Fruit fly (Drosophila melanogaster) whole organism, embryonic: ENCODE data around the gene Caper.

Experiments used
- Ada2b ChIP-seq: fragments of 200-800 bp; sonication (Bioruptor generic); IDR thresholded peaks from 2 replicates; pipeline ENCODE4 v1.3.6; 2022; ENCODE audit warnings: missing biosample characterization, missing genetic modification characterization
- Atf-2 ChIP-seq: fragments of 200-800 bp; sonication (Bioruptor generic); optimal IDR thresholded peaks from 2 replicates; lab custom pipeline; 2016; ENCODE audit warnings: missing biosample characterization, missing genetic modification characterization
- CG1024 ChIP-seq: fragments of 200-800 bp; sonication (Bioruptor generic); IDR thresholded peaks from 2 replicates; pipeline ENCODE4 v1.3.6; 2022; ENCODE audit warnings: missing biosample characterization, missing genetic modification characterization
- CG12391 ChIP-seq: fragments of 200-800 bp; sonication (Bioruptor generic); optimal IDR thresholded peaks from 3 replicates; lab custom pipeline; 2018; ENCODE audit warnings: missing biosample characterization, mild to moderate bottlenecking, missing genetic modification characterization, moderate library complexity
- CG13287 ChIP-seq: fragments of 200-800 bp; sonication (Bioruptor generic); IDR thresholded peaks from 2 replicates; pipeline ENCODE4 v1.3.6; 2022; ENCODE audit warnings: missing biosample characterization, missing genetic modification characterization; ENCODE audit not compliant: partially characterized antibody
- CG13424 ChIP-seq: fragments of 200-800 bp; sonication (Bioruptor generic); optimal IDR thresholded peaks from 2 replicates; lab custom pipeline; 2019; ENCODE audit warnings: missing biosample characterization, mild to moderate bottlenecking, missing genetic modification characterization, moderate library complexity
- CG13894 ChIP-seq: fragments of 200-800 bp; sonication (Bioruptor generic); optimal IDR thresholded peaks from 3 replicates; lab custom pipeline; 2018; ENCODE audit warnings: missing biosample characterization, mild to moderate bottlenecking, missing genetic modification characterization, moderate library complexity
- CG14710 ChIP-seq: fragments of 200-800 bp; sonication (Bioruptor generic); optimal IDR thresholded peaks from 3 replicates; lab custom pipeline; 2019; ENCODE audit warnings: missing biosample characterization, mild to moderate bottlenecking, missing genetic modification characterization, moderate library complexity
- CG15269 ChIP-seq: fragments of 200-800 bp; sonication (Bioruptor generic); optimal IDR thresholded peaks from 2 replicates; lab custom pipeline; 2018; ENCODE audit warnings: missing biosample characterization, mild to moderate bottlenecking, missing genetic modification characterization, moderate library complexity
- CG1529 ChIP-seq: fragments of 200-800 bp; sonication (Bioruptor generic); optimal IDR thresholded peaks from 3 replicates; lab custom pipeline; 2018; ENCODE audit warnings: missing biosample characterization, missing genetic modification characterization
- CG17328 ChIP-seq: fragments of 200-800 bp; sonication (Bioruptor generic); IDR thresholded peaks from 2 replicates; pipeline ENCODE4 v1.3.6; 2022; ENCODE audit warnings: missing biosample characterization, missing genetic modification characterization
- CG17361 ChIP-seq: fragments of 200-800 bp; sonication (Bioruptor generic); IDR thresholded peaks from 3 replicates; pipeline ENCODE4 v1.3.6; 2022; ENCODE audit warnings: missing biosample characterization, missing genetic modification characterization
- CG18599 ChIP-seq: fragments of 200-800 bp; sonication (Bioruptor generic); optimal IDR thresholded peaks from 3 replicates; lab custom pipeline; 2017; ENCODE audit warnings: missing biosample characterization, missing genetic modification characterization, mild to moderate bottlenecking, moderate library complexity, missing genetic modification reagents
- CG2678 ChIP-seq: fragments of 200-800 bp; sonication (Bioruptor generic); optimal IDR thresholded peaks from 3 replicates; lab custom pipeline; 2019; ENCODE audit warnings: missing biosample characterization, mild to moderate bottlenecking, missing genetic modification characterization, moderate library complexity
- CG32532 ChIP-seq: fragments of 200-800 bp; sonication (Bioruptor generic); IDR thresholded peaks from 2 replicates; pipeline ENCODE4 v1.3.6; 2022; ENCODE audit warnings: missing biosample characterization, missing genetic modification characterization
- CG4328 ChIP-seq: fragments of 200-800 bp; sonication (Bioruptor generic); optimal IDR thresholded peaks from 3 replicates; lab custom pipeline; 2017; ENCODE audit warnings: missing biosample characterization, missing genetic modification reagents, missing genetic modification characterization
- CG5245 ChIP-seq: fragments of 200-800 bp; sonication (Bioruptor generic); optimal IDR thresholded peaks from 3 replicates; lab custom pipeline; 2016; ENCODE audit warnings: missing biosample characterization, missing genetic modification characterization
- CG6689 ChIP-seq: fragments of 200-800 bp; sonication (Bioruptor generic); IDR thresholded peaks from 2 replicates; pipeline ENCODE4 v1.3.6; 2022; ENCODE audit warnings: missing biosample characterization, missing genetic modification characterization
- CG8359 ChIP-seq: fragments of 200-800 bp; sonication (Bioruptor generic); optimal IDR thresholded peaks from 2 replicates; lab custom pipeline; 2017; ENCODE audit warnings: missing biosample characterization, mild to moderate bottlenecking, missing genetic modification characterization, borderline replicate concordance
- CG8388 ChIP-seq: fragments of 200-800 bp; sonication (Bioruptor generic); optimal IDR thresholded peaks from 2 replicates; lab custom pipeline; 2019; ENCODE audit warnings: missing biosample characterization, mild to moderate bottlenecking, missing genetic modification characterization, moderate library complexity
- CTCF ChIP-seq: fragments of 200-800 bp; sonication (Bioruptor generic); optimal IDR thresholded peaks from 2 replicates; lab custom pipeline; 2017; ENCODE audit warnings: missing biosample characterization, mild to moderate bottlenecking, missing genetic modification characterization, moderate library complexity
- Dfd ChIP-seq, 2 experiments: fragments of >200 bp; optimal IDR thresholded peaks; 2 replicates each; lab custom pipeline; 2017; ENCODE audit warnings: missing biosample characterization in 2 of 2, missing genetic modification characterization in 2 of 2
- Drgx ChIP-seq: fragments of 200-800 bp; sonication (Bioruptor generic); IDR thresholded peaks from 2 replicates; pipeline ENCODE4 v1.3.6; 2022; ENCODE audit warnings: missing biosample characterization, missing genetic modification characterization
- Ets65A ChIP-seq: fragments of 200-800 bp; sonication (Bioruptor generic); peaks from one replicate; lab custom pipeline; 2016; ENCODE audit warnings: missing biosample characterization, missing genetic modification characterization
- HLH4C ChIP-seq: fragments of 200-800 bp; sonication (Bioruptor generic); IDR thresholded peaks from 3 replicates; pipeline ENCODE4 v1.3.6; 2022; ENCODE audit warnings: missing biosample characterization, missing genetic modification characterization; ENCODE audit not compliant: partially characterized antibody
- Hmr ChIP-seq: fragments of 200-800 bp; sonication (Bioruptor generic); optimal IDR thresholded peaks from 3 replicates; lab custom pipeline; 2017; ENCODE audit warnings: mild to moderate bottlenecking, missing biosample characterization, missing genetic modification reagents, missing genetic modification characterization
- Hr39 ChIP-seq: fragments of >200 bp; optimal IDR thresholded peaks from 2 replicates; lab custom pipeline; 2017
- Med ChIP-seq: fragments of 200-800 bp; sonication (Bioruptor generic); peaks from one replicate; lab custom pipeline; 2016; ENCODE audit warnings: missing biosample characterization, missing genetic modification characterization, mild to moderate bottlenecking, inconsistent platforms, moderate library complexity
- Myb ChIP-seq: fragments of 200-800 bp; sonication (Bioruptor generic); optimal IDR thresholded peaks from 2 replicates; lab custom pipeline; 2016; ENCODE audit warnings: missing biosample characterization, missing genetic modification characterization
- Pdp1 ChIP-seq, 2 experiments: fragments of 200-800 bp; sonication (Bioruptor generic); optimal IDR thresholded peaks; 3 replicates each; lab custom pipeline; 2016; ENCODE audit warnings: missing biosample characterization in 2 of 2, missing genetic modification characterization in 2 of 2, mild to moderate bottlenecking in 1 of 2, moderate library complexity in 1 of 2
- Tbp ChIP-seq: fragments of >200 bp; optimal IDR thresholded peaks from 2 replicates; lab custom pipeline; 2018; ENCODE audit warnings: missing biosample characterization, missing genetic modification characterization
- bsh ChIP-seq, 2 experiments: fragments of 200-800 bp; sonication (Bioruptor generic); optimal IDR thresholded peaks; 2 replicates each; lab custom pipeline; 2017 to 2018; ENCODE audit warnings: mild to moderate bottlenecking in 2 of 2, missing biosample characterization in 2 of 2, missing genetic modification characterization in 2 of 2, moderate library complexity in 1 of 2
- cato ChIP-seq: fragments of 200-800 bp; sonication (Bioruptor generic); optimal IDR thresholded peaks from 2 replicates; lab custom pipeline; 2016; ENCODE audit warnings: missing biosample characterization, missing genetic modification characterization, borderline replicate concordance
- caup ChIP-seq: fragments of 200-800 bp; sonication (Bioruptor generic); optimal IDR thresholded peaks from 3 replicates; lab custom pipeline; 2017; ENCODE audit warnings: missing biosample characterization, mild to moderate bottlenecking, missing genetic modification characterization, moderate library complexity; ENCODE audit not compliant: severe bottlenecking
- chif ChIP-seq, 2 experiments: fragments of 200-800 bp; sonication (Bioruptor generic); optimal IDR thresholded peaks; 3 replicates each; lab custom pipeline; 2016; ENCODE audit warnings: missing biosample characterization in 2 of 2, missing genetic modification characterization in 2 of 2
- esg ChIP-seq: fragments of 200-800 bp; sonication (Bioruptor generic); conservative IDR thresholded peaks from 2 replicates; pipeline ENCODE4 v1.3.6; 2022; ENCODE audit warnings: missing biosample characterization, missing genetic modification characterization
- gem ChIP-seq: fragments of 200-800 bp; sonication (Bioruptor generic); optimal IDR thresholded peaks from 2 replicates; lab custom pipeline; 2019; ENCODE audit warnings: missing biosample characterization, mild to moderate bottlenecking, missing genetic modification characterization, moderate library complexity
- jing ChIP-seq: fragments of 200-800 bp; sonication (Bioruptor generic); optimal IDR thresholded peaks from 2 replicates; lab custom pipeline; 2018; ENCODE audit warnings: missing biosample characterization, mild to moderate bottlenecking, missing genetic modification characterization
- klu ChIP-seq: fragments of 200-800 bp; sonication (Bioruptor generic); IDR thresholded peaks from 2 replicates; pipeline ENCODE4 v1.3.6; 2022; ENCODE audit warnings: missing biosample characterization, missing genetic modification characterization
- lmd ChIP-seq: fragments of 200-800 bp; sonication (Bioruptor generic); IDR thresholded peaks from 2 replicates; pipeline ENCODE4 v1.3.6; 2022; ENCODE audit warnings: missing biosample characterization, missing genetic modification characterization
- luna ChIP-seq: fragments of 200-800 bp; sonication (Bioruptor generic); optimal IDR thresholded peaks from 2 replicates; lab custom pipeline; 2016; ENCODE audit warnings: missing biosample characterization, missing genetic modification characterization
- nerfin-2 ChIP-seq: fragments of 200-800 bp; sonication (Bioruptor generic); IDR thresholded peaks from 2 replicates; pipeline ENCODE4 v1.3.6; 2022; ENCODE audit warnings: missing biosample characterization, missing genetic modification characterization; ENCODE audit not compliant: partially characterized antibody
- nom ChIP-seq: fragments of 200-800 bp; sonication (Bioruptor generic); optimal IDR thresholded peaks from 2 replicates; lab custom pipeline; 2017; ENCODE audit warnings: missing biosample characterization, missing genetic modification characterization, mild to moderate bottlenecking, moderate library complexity, missing genetic modification reagents
- row ChIP-seq: fragments of 200-800 bp; sonication (Bioruptor generic); IDR thresholded peaks from 3 replicates; pipeline ENCODE4 v1.3.6; 2022; ENCODE audit warnings: missing biosample characterization, missing genetic modification characterization
- seq ChIP-seq: fragments of 200-800 bp; sonication (Bioruptor generic); IDR thresholded peaks from 2 replicates; pipeline ENCODE4 v1.3.6; 2022; ENCODE audit warnings: missing biosample characterization, missing genetic modification characterization
- slbo ChIP-seq: fragments of 200-800 bp; sonication (Bioruptor generic); IDR thresholded peaks from 2 replicates; pipeline ENCODE4 v1.3.6; 2022; ENCODE audit warnings: missing biosample characterization, missing genetic modification characterization

Caper gene

DNA sequence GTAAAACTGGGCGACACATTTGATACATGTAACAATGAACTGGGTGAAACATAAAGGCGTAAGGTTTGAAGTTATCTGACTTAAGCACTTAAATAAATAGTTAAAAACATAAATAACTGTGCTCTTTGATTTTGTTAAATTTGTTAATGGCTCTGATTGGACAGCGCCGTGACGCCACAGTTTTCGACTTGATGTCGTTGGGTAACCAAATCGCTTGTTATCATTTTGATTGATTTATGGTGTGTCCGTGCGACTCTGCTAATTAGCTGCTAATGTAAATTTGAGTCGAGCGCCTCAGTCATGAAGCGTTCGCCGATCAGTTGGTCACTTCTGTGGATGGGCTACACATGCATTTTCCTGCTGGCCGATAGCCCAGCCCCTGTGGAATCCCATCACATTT lies 35.2 kb downstream of the Caper start, which contains the start of gene Ugt307A1:
Gene Ugt307A1 (plus strand): TSS at position 301 of the 400 bp plus-strand sequence.
- TF ChIP-seq Pdp1 (GFP tag; optimal IDR thresholded peaks at IDR 0.05; lab: Kevin White, UChicago) (peak in 1 of 2 experiments; percentile 44), jing (GFP tag; lab: Kevin White, UChicago) (no peak)

DNA sequence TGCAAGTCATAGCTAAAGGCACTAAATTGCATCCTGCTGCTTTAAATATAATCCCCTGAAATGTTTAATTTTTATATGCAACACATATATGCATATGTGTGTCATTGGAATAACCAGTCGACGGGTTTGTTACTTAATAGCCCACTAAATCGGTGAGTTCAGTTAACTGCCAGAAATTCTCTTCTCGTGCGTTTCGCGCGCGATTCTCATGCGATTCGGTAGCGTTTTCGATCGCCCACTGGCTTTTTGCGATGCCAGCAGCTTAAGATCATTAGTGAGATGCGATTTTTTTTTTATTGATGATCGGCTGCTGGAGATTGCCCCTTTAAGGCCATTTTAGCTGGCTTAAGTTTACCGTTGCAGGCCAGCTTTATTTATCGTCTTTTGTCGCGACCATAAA lies 38.7 kb downstream of the Caper start:
- TF ChIP-seq CG13894 (no peak), Dfd (GFP tag; optimal IDR thresholded peaks at IDR 0.05; lab: Kevin White, UChicago) (no peak), Hr39 (lab: Kevin White, UChicago) (no peak), cato (GFP tag; lab: Kevin White, UChicago) (no peak), HLH4C (no peak), nerfin-2 (GFP tag; lab: Robert Waterston, UW) (no peak), CG13287 (no peak), CG8359 (peak; percentile 98), Tbp (GFP tag; lab: Kevin White, UChicago) (peak; percentile 43), CG2678 (tag; lab: Kevin White, UChicago) (no peak), Hmr (GFP tag; lab: Kevin White, UChicago) (no peak)
- TF ChIP-seq, all 482 proteins: peak for 2

dm6 chr2L:7071862-7072261 lies 39.3 kb downstream of the Caper start:
- TF ChIP-seq nom (GFP tag; lab: Kevin White, UChicago) (peak; percentile 29), bsh (GFP tag; optimal IDR thresholded peaks at IDR 0.05; lab: Kevin White, UChicago) (peak in 1 of 2 experiments; percentile 38), CG8359 (no peak), luna (GFP tag; lab: Kevin White, UChicago) (no peak), lmd (GFP tag; lab: Robert Waterston, UW) (0 out of 2 replicates have a peak, but pooled peaks have one; percentile 14), Drgx (GFP tag; lab: Robert Waterston, UW) (0 out of 2 replicates have a peak, but pooled peaks have one; percentile 39), CG15269 (tag; lab: Kevin White, UChicago) (no peak), gem (tag; lab: Kevin White, UChicago) (peak; percentile 3), Atf-2 (GFP tag; lab: Kevin White, UChicago) (no peak), CG4328 (no peak), row (GFP tag; lab: Robert Waterston, UW) (0 out of 3 replicates have a peak, but pooled peaks have one; percentile 21), Med (GFP tag; lab: Kevin White, UChicago) (peak; percentile 31)

- TF ChIP-seq CG14710 (tag; lab: Kevin White, UChicago) (peak; percentile 34), esg (no peak), CG12391 (tag; lab: Kevin White, UChicago) (peak; percentile 40), CG17328 (GFP tag; lab: Robert Waterston, UW) (peak; percentile 57), CG32532 (GFP tag; lab: Robert Waterston, UW) (peak; percentile 35; the same call in 1 of the 2 replicates), CG5245 (GFP tag; lab: Kevin White, UChicago) (peak; percentile 30), CG6689 (GFP tag; lab: Robert Waterston, UW) (peak; percentile 25; the same call in 1 of the 2 replicates), CG1024 (GFP tag; lab: Robert Waterston, UW) (0 out of 2 replicates have a peak, but pooled peaks have one; percentile 25), Ada2b (GFP tag; lab: Robert Waterston, UW) (peak; percentile 18; the same call in 1 of the 2 replicates), CG17361 (0 out of 3 replicates have a peak, but pooled peaks have one; percentile 16), chif (GFP tag; optimal IDR thresholded peaks at IDR 0.05; lab: Kevin White, UChicago) (peak; percentile 20 to 32), CG1529 (GFP tag; lab: Kevin White, UChicago) (no peak), caup (GFP tag; lab: Kevin White, UChicago) (no peak), CG13424 (tag; lab: Kevin White, UChicago) (peak; percentile 7), slbo (GFP tag; lab: Robert Waterston, UW) (peak; percentile 32; the same call in 1 of the 2 replicates), CTCF (no peak), Myb (GFP tag; lab: Kevin White, UChicago) (no peak), CG8388 (peak; percentile 24), CG18599 (GFP tag; lab: Kevin White, UChicago) (peak; percentile 24), seq (GFP tag; lab: Robert Waterston, UW) (no peak), Tbp (GFP tag; lab: Kevin White, UChicago) (no peak), klu (GFP tag; lab: Robert Waterston, UW) (no peak), Ets65A (GFP tag; lab: Kevin White, UChicago) (peak; percentile 90)
These were observed 40.5 kb downstream of the Caper start for dm6 chr2L:7073011-7073410.
